Worm (Caenorhabditis elegans) whole organism, L1 larva: Measurements from ENCODE around the gene srh-130.

Experiments used
- C04F5.9 ChIP-seq: sonication (generic microtip); optimal IDR thresholded peaks from 2 replicates; lab custom pipeline; 2016; ENCODE audit warnings: missing genetic modification characterization, missing compliant biosample characterization
- F16B12.6 ChIP-seq: fragments of 150-350 bp; optimal IDR thresholded peaks from 2 replicates; lab custom pipeline; 2014; ENCODE audit warnings: missing biosample characterization, missing genetic modification characterization
- alr-1 ChIP-seq: fragments of 200-800 bp; sonication (Bioruptor generic); optimal IDR thresholded peaks from 2 replicates; lab custom pipeline; 2018; ENCODE audit warnings: borderline replicate concordance, mild to moderate bottlenecking, missing genetic modification characterization, missing compliant biosample characterization
- aly-2 ChIP-seq: fragments of 150-350 bp; optimal IDR thresholded peaks from 2 replicates; lab custom pipeline; 2014; ENCODE audit warnings: missing biosample characterization, missing genetic modification characterization
- ama-1 ChIP-seq: fragments of 150-350 bp; optimal IDR thresholded peaks from 2 replicates; lab custom pipeline; 2014
- ceh-63 ChIP-seq: fragments of 200-800 bp; sonication (Bioruptor generic); optimal IDR thresholded peaks from 2 replicates; lab custom pipeline; 2018; ENCODE audit warnings: mild to moderate bottlenecking, missing genetic modification characterization, missing compliant biosample characterization
- ceh-8 ChIP-seq: fragments of 200-800 bp; sonication (Bioruptor generic); optimal IDR thresholded peaks from 2 replicates; lab custom pipeline; 2018; ENCODE audit warnings: mild to moderate bottlenecking, missing genetic modification characterization, moderate library complexity, missing compliant biosample characterization
- ceh-82 ChIP-seq, 3 experiments: fragments of 150-350 bp in 1 of 3; sonication (generic microtip) in 2 of 3; optimal IDR thresholded peaks; 2 replicates each; lab custom pipeline; 2014 to 2017; ENCODE audit warnings: missing biosample characterization in 3 of 3, missing genetic modification characterization in 3 of 3
- ceh-88 ChIP-seq: fragments of 200-800 bp; sonication (Bioruptor generic); IDR thresholded peaks from 2 replicates; pipeline ENCODE4 v1.3.6; 2022; ENCODE audit warnings: missing genetic modification characterization, missing compliant biosample characterization
- dpl-1 ChIP-seq, 3 experiments: fragments of 150-350 bp in 2 of 3; sonication (generic microtip) in 1 of 3; optimal IDR thresholded peaks; 2 replicates each; lab custom pipeline; 2014 to 2017; ENCODE audit warnings: missing biosample characterization in 3 of 3, missing genetic modification characterization in 3 of 3, missing genetic modification reagents in 3 of 3
- dsc-1 ChIP-seq: sonication (generic microtip); optimal IDR thresholded peaks from 2 replicates; lab custom pipeline; 2016; ENCODE audit warnings: mild to moderate bottlenecking, missing genetic modification characterization, missing compliant biosample characterization
- efl-1 ChIP-seq, 4 experiments: fragments of 150-350 bp; optimal IDR thresholded peaks in 3 of 4; peaks in 1 of 4; 1 replicate in 1 of 4; 2 replicates in 3 of 4; lab custom pipeline; 2014; ENCODE audit warnings: missing biosample characterization in 2 of 4, missing genetic modification characterization in 2 of 4, missing genetic modification reagents in 2 of 4
- ets-5 ChIP-seq: fragments of 200-800 bp; sonication (Bioruptor generic); IDR thresholded peaks from 2 replicates; pipeline ENCODE4 v1.3.6; 2022; ENCODE audit warnings: missing genetic modification characterization, missing compliant biosample characterization
- fkh-4 ChIP-seq: sonication (generic microtip); optimal IDR thresholded peaks from 2 replicates; lab custom pipeline; 2016; ENCODE audit warnings: missing compliant biosample characterization, missing genetic modification characterization, borderline replicate concordance
- fkh-8 ChIP-seq: sonication (generic microtip); optimal IDR thresholded peaks from 2 replicates; lab custom pipeline; 2016; ENCODE audit warnings: mild to moderate bottlenecking, missing genetic modification characterization, missing compliant biosample characterization
- fos-1 ChIP-seq: fragments of 150-350 bp; optimal IDR thresholded peaks from 2 replicates; lab custom pipeline; 2014; ENCODE audit warnings: missing biosample characterization, missing genetic modification characterization
- grh-1 ChIP-seq: fragments of 200-800 bp; sonication (Bioruptor generic); IDR thresholded peaks from 2 replicates; pipeline ENCODE4 v1.3.6; 2022; ENCODE audit warnings: missing genetic modification reagents, missing genetic modification characterization, missing compliant biosample characterization
- hlh-17 ChIP-seq: fragments of 200-800 bp; sonication (Bioruptor generic); optimal IDR thresholded peaks from 2 replicates; lab custom pipeline; 2018; ENCODE audit warnings: missing genetic modification characterization, mild to moderate bottlenecking, missing compliant biosample characterization, moderate library complexity, borderline replicate concordance
- isw-1 ChIP-seq: fragments of 200-800 bp; sonication (Bioruptor generic); IDR thresholded peaks from 2 replicates; pipeline ENCODE4 v1.3.6; 2022; ENCODE audit warnings: missing genetic modification characterization, missing compliant biosample characterization
- lin-14 ChIP-seq: fragments of 200-800 bp; sonication (Bioruptor generic); optimal IDR thresholded peaks from 2 replicates; lab custom pipeline; 2018; ENCODE audit warnings: mild to moderate bottlenecking, missing genetic modification characterization, moderate library complexity, missing compliant biosample characterization
- lin-35 ChIP-seq, 2 experiments: fragments of 150-350 bp; optimal IDR thresholded peaks; 2 replicates each; lab custom pipeline; 2014; ENCODE audit warnings: missing biosample characterization in 2 of 2, missing genetic modification characterization in 2 of 2, missing genetic modification reagents in 2 of 2
- lin-39 ChIP-seq: fragments of 150-350 bp; optimal IDR thresholded peaks from 2 replicates; lab custom pipeline; 2014; ENCODE audit warnings: missing biosample characterization, missing genetic modification reagents, missing genetic modification characterization
- lsy-2 ChIP-seq, 2 experiments: fragments of 150-350 bp; optimal IDR thresholded peaks; 2 replicates each; lab custom pipeline; 2014; ENCODE audit warnings: missing biosample characterization in 2 of 2, missing genetic modification characterization in 2 of 2
- nhr-12 ChIP-seq: sonication (generic microtip); optimal IDR thresholded peaks from 2 replicates; lab custom pipeline; 2017; ENCODE audit warnings: missing biosample characterization, missing genetic modification characterization
- nhr-19 ChIP-seq: fragments of 200-800 bp; sonication (Bioruptor generic); conservative IDR thresholded peaks from 2 replicates; pipeline ENCODE4 v1.3.6; 2022; ENCODE audit warnings: missing genetic modification characterization, missing compliant biosample characterization
- nhr-237 ChIP-seq: fragments of 150-350 bp; optimal IDR thresholded peaks from 2 replicates; lab custom pipeline; 2014; ENCODE audit warnings: missing biosample characterization, missing genetic modification characterization
- nhr-28 ChIP-seq: fragments of 150-350 bp; optimal IDR thresholded peaks from 2 replicates; lab custom pipeline; 2014; ENCODE audit warnings: missing biosample characterization, missing genetic modification characterization
- nhr-47 ChIP-seq: sonication (generic microtip); optimal IDR thresholded peaks from 2 replicates; lab custom pipeline; 2016; ENCODE audit warnings: mild to moderate bottlenecking, missing genetic modification characterization, moderate library complexity, missing compliant biosample characterization
- nhr-84 ChIP-seq: sonication (generic microtip); optimal IDR thresholded peaks from 2 replicates; lab custom pipeline; 2017; ENCODE audit warnings: missing biosample characterization, missing genetic modification characterization
- nhr-85 ChIP-seq: sonication (generic microtip); peaks from one replicate; lab custom pipeline; 2016; ENCODE audit warnings: missing genetic modification characterization, inconsistent platforms, missing compliant biosample characterization
- pag-3 ChIP-seq: sonication (generic microtip); optimal IDR thresholded peaks from 2 replicates; lab custom pipeline; 2017; ENCODE audit warnings: missing genetic modification characterization, mild to moderate bottlenecking, missing compliant biosample characterization, antibody characterized with exemption, borderline replicate concordance; ENCODE audit not compliant: insufficient read depth
- pax-3 ChIP-seq: fragments of 200-800 bp; sonication (Bioruptor generic); optimal IDR thresholded peaks from 2 replicates; lab custom pipeline; 2018; ENCODE audit warnings: mild to moderate bottlenecking, missing genetic modification characterization, moderate library complexity, missing compliant biosample characterization
- rnt-1 ChIP-seq: sonication (generic microtip); optimal IDR thresholded peaks from 2 replicates; lab custom pipeline; 2016; ENCODE audit warnings: mild to moderate bottlenecking, missing genetic modification characterization, moderate library complexity, missing compliant biosample characterization
- skn-1 ChIP-seq: fragments of 150-350 bp; optimal IDR thresholded peaks from 2 replicates; lab custom pipeline; 2014; ENCODE audit warnings: missing biosample characterization, missing genetic modification characterization
- swsn-7 ChIP-seq: sonication (generic microtip); optimal IDR thresholded peaks from 2 replicates; lab custom pipeline; 2016; ENCODE audit warnings: missing genetic modification characterization, missing compliant biosample characterization
- tlp-1 ChIP-seq: fragments of 150-350 bp; optimal IDR thresholded peaks from 2 replicates; lab custom pipeline; 2014; ENCODE audit warnings: missing biosample characterization, missing genetic modification characterization
- unc-30 ChIP-seq: sonication (generic microtip); optimal IDR thresholded peaks from 2 replicates; lab custom pipeline; 2017; ENCODE audit warnings: missing biosample characterization, missing genetic modification characterization
- vab-15 ChIP-seq: sonication (generic microtip); optimal IDR thresholded peaks from 2 replicates; lab custom pipeline; 2017; ENCODE audit warnings: missing genotype, mild to moderate bottlenecking, missing genetic modification characterization, missing compliant biosample characterization
- zag-1 ChIP-seq: fragments of 150-350 bp; optimal IDR thresholded peaks from 2 replicates; lab custom pipeline; 2014; ENCODE audit warnings: missing biosample characterization, missing genetic modification characterization

The srh-130 gene

DNA sequence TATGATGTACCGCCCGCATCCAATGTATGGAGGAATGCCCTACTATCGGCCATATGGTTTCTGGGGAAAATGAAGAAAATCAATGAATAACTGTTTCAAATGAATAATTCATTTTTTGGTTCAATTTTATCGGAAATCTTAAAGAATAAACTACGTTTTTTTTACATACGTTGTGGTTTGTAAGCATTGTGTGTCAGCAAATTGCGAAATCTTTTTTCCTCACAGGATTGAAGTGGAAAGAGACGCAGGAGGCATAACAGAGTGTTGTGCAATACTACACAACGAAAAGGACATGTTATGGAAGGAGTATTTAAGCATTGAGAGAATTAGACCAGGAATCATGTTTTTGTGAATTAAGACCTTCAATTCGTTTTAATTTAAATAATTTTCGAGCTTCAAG, 19.6 kb upstream of the srh-130 start (continued):
- TF ChIP-seq grh-1 (GFP tag; lab: Robert Waterston, UW): no peak
- peak in 1 of 2 experiments; percentile 71 for TF ChIP-seq lsy-2 (tag; optimal IDR thresholded peaks at IDR 0.05; lab: Kevin White, UChicago)
- peak; percentile 51 for TF ChIP-seq rnt-1 (tag; lab: Kevin White, UChicago)
- peak in 1 of 3 experiments; percentile 36 for TF ChIP-seq dpl-1 (GFP tag; optimal IDR thresholded peaks at IDR 0.05; lab: Kevin White, UChicago)
- no peak for TF ChIP-seq nhr-19 (GFP tag; lab: Robert Waterston, UW)
- no peak for TF ChIP-seq fos-1 (tag; lab: Kevin White, UChicago)

ce11 chrV:5132441-5132840, 18.5 kb upstream of the srh-130 start, which contains the start of gene F14F9.4:
F14F9.4 (plus strand) TSS chrV:5132741.
- no peak for TF ChIP-seq nhr-237
- TF ChIP-seq ceh-88 (GFP tag; lab: Robert Waterston, UW): no peak
- TF ChIP-seq nhr-85 (tag; lab: Kevin White, UChicago): no peak
- no peak for TF ChIP-seq nhr-12
- no peak for TF ChIP-seq skn-1 (tag; lab: Kevin White, UChicago)
- no peak for TF ChIP-seq pag-3 (tag; lab: Kevin White, UChicago)
- TF ChIP-seq dsc-1 (tag; lab: Kevin White, UChicago): no peak
- TF ChIP-seq C04F5.9 (tag; lab: Kevin White, UChicago): no peak
- no peak for TF ChIP-seq ama-1
- no peak for TF ChIP-seq ceh-82 (tag; optimal IDR thresholded peaks at IDR 0.05; lab: Kevin White, UChicago)
- no peak for TF ChIP-seq unc-30 (tag; lab: Kevin White, UChicago)
- no peak for TF ChIP-seq zag-1 (tag; lab: Kevin White, UChicago)
- no peak for TF ChIP-seq fkh-4
- no peak for TF ChIP-seq aly-2 (tag; lab: Kevin White, UChicago)
- no peak for TF ChIP-seq lin-14
- no peak for TF ChIP-seq nhr-84 (tag; lab: Kevin White, UChicago)
- TF ChIP-seq ceh-8 (GFP tag; lab: Kevin White, UChicago): no peak
- no peak for TF ChIP-seq tlp-1 (tag; lab: Kevin White, UChicago)
- TF ChIP-seq hlh-17 (GFP tag; lab: Kevin White, UChicago): no peak

ce11 chrV:5137919-5138318, 13.1 kb upstream of the srh-130 start, which contains the start of gene F14F9.3:
F14F9.3 (plus strand) TSS chrV:5138219.
- no peak for TF ChIP-seq ceh-8 (GFP tag; lab: Kevin White, UChicago)
- no peak for TF ChIP-seq pax-3 (tag; lab: Kevin White, UChicago)
- TF ChIP-seq nhr-28 (tag; lab: Kevin White, UChicago): no peak
- TF ChIP-seq zag-1 (tag; lab: Kevin White, UChicago): no peak
- TF ChIP-seq swsn-7 (tag; lab: Kevin White, UChicago): no peak
- TF ChIP-seq C04F5.9 (tag; lab: Kevin White, UChicago): no peak
- no peak for TF ChIP-seq nhr-47
- TF ChIP-seq aly-2 (tag; lab: Kevin White, UChicago): no peak
- no peak for TF ChIP-seq alr-1 (tag; lab: Kevin White, UChicago)

DNA sequence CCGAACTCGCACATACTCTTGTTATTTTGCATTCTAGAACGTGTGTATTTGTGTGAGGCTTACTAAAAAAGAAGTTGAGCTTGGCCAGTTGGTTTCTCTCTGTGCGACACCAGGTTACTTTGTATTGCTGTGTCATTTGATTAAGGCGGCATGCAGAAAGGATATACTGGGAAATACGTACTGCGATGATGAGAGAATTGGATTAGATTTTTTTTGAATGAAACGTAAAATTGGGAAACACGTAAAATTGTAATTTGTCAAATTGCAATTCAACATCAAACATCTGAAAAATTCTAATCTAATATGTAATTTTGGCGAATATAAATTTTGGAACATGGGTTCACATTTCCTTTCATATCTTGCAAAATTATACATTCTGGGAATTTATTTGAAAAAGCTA, 7.2 kb upstream of the srh-130 start, which contains the start of gene srh-129:
TSS of gene srh-129 (minus strand) at position 101 of the 400 bp plus-strand sequence.
- TF ChIP-seq alr-1 (tag; lab: Kevin White, UChicago) (no peak), pag-3 (tag; lab: Kevin White, UChicago) (no peak), grh-1 (GFP tag; lab: Robert Waterston, UW) (no peak), lin-14 (no peak), C04F5.9 (tag; lab: Kevin White, UChicago) (no peak), lsy-2 (tag; optimal IDR thresholded peaks at IDR 0.05; lab: Kevin White, UChicago) (no peak), fkh-8 (peak; percentile 26)

DNA sequence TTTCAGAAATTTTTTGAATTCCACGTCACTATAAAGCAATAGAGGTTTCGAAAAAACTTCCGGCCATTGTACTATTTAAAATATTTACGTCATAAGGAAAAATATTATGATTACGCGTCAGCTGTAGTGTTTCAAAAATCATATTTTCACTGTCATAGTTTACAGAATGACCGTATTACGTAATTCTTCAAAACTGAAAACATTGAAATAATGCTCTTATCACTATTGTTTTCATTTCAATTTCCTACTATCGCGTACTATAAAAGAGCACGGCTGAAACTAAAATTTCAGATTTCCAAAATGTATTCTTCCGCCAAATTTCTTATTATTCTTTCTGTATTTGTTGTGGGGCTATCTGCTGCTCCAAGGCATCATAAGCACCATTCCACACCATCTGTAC, 6.4 kb upstream of the srh-130 start, which contains the start of gene F14F9.2:
TSS of gene F14F9.2 (plus strand) at position 301 of the 400 bp plus-strand sequence.
- TF ChIP-seq nhr-28 (tag; lab: Kevin White, UChicago): no peak
- TF ChIP-seq ets-5 (GFP tag; lab: Robert Waterston, UW): no peak
- no peak for TF ChIP-seq ama-1
- TF ChIP-seq dsc-1 (tag; lab: Kevin White, UChicago): no peak
- TF ChIP-seq efl-1 (optimal IDR thresholded peaks at IDR 0.05; lab: Kevin White, UChicago): no peak
- no peak for TF ChIP-seq efl-1 (GFP tag; optimal IDR thresholded peaks at IDR 0.05 in 1 of 2; lab: Kevin White, UChicago)
- TF ChIP-seq F16B12.6 (tag; lab: Kevin White, UChicago): no peak
- no peak for TF ChIP-seq lin-35 (GFP tag; optimal IDR thresholded peaks at IDR 0.05; lab: Kevin White, UChicago)
- TF ChIP-seq fkh-4: no peak
- no peak for TF ChIP-seq swsn-7 (tag; lab: Kevin White, UChicago)
- TF ChIP-seq vab-15 (tag; lab: Kevin White, UChicago): no peak
- TF ChIP-seq isw-1 (GFP tag; lab: Robert Waterston, UW): no peak
- no peak for TF ChIP-seq ceh-63 (GFP tag; lab: Kevin White, UChicago)
- TF ChIP-seq fkh-8: no peak
- TF ChIP-seq lin-39 (tag; lab: Kevin White, UChicago): no peak
- TF ChIP-seq C04F5.9 (tag; lab: Kevin White, UChicago): no peak
